Fruit fly (Drosophila melanogaster) whole organism, pupa: Measurements from ENCODE around the gene CG33490.

Experiments used
- CG12605 ChIP-seq: fragments of 200-800 bp; sonication (Bioruptor generic); IDR thresholded peaks from 2 replicates; pipeline ENCODE4 v1.3.6; 2022; ENCODE audit warnings: missing biosample characterization, missing genetic modification characterization
- CG15710 ChIP-seq: fragments of 200-800 bp; sonication (Bioruptor generic); optimal IDR thresholded peaks from 2 replicates; lab custom pipeline; 2018; ENCODE audit warnings: missing biosample characterization, mild to moderate bottlenecking, missing genetic modification characterization, moderate library complexity
- CG32121 ChIP-seq: fragments of 200-800 bp; sonication (Bioruptor generic); IDR thresholded peaks from 2 replicates; pipeline ENCODE4 v1.3.6; 2022; ENCODE audit warnings: missing biosample characterization, missing genetic modification characterization
- CG34367 ChIP-seq: fragments of 200-800 bp; sonication (Bioruptor generic); optimal IDR thresholded peaks from 2 replicates; lab custom pipeline; 2018; ENCODE audit warnings: missing biosample characterization, mild to moderate bottlenecking, missing genetic modification characterization
- CG4496 ChIP-seq: fragments of 200-800 bp; sonication (Bioruptor generic); IDR thresholded peaks from 3 replicates; pipeline ENCODE4 v1.3.6; 2022; ENCODE audit warnings: missing biosample characterization, missing genetic modification characterization
- CG8301 ChIP-seq: fragments of 200-800 bp; sonication (Bioruptor generic); optimal IDR thresholded peaks from 2 replicates; lab custom pipeline; 2018; ENCODE audit warnings: missing biosample characterization, mild to moderate bottlenecking, missing genetic modification characterization
- EcR ChIP-seq: fragments of 200-800 bp; sonication (Bioruptor generic); optimal IDR thresholded peaks from 3 replicates; lab custom pipeline; 2019; ENCODE audit warnings: missing biosample characterization, missing genetic modification characterization, mild to moderate bottlenecking, moderate library complexity, missing genetic modification reagents
- Snoo ChIP-seq: fragments of 200-800 bp; sonication (Bioruptor generic); optimal IDR thresholded peaks from 3 replicates; lab custom pipeline; 2017; ENCODE audit warnings: missing biosample characterization, mild to moderate bottlenecking, missing genetic modification characterization, inconsistent platforms

DNA sequence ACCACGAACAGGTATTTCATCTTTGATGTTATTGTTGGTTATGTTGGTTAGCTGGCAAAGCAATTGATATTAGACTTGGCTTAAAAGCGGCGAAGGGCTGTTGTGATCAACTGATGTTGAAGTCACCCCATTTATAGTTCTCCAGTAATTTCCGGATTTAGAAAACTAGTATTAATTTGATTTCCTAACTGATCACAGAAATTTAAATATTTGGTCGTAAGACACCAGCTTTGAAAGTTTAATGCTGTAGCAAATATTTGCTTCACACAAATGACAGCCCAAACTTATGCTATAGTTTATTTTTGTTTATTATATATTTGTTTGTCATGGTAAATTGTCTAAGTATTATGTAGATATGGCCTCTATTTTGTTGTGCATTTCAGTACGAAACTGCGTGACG is 7.6 kb upstream of the CG33490 start, which contains the start of gene CG33269:
- no peak for TF ChIP-seq CG32121 (GFP tag; lab: Robert Waterston, UW)
- TF ChIP-seq CG15710: no peak
- TF ChIP-seq EcR: no peak
- TF ChIP-seq Snoo (tag; lab: Kevin White, UChicago): no peak
- TF ChIP-seq CG34367: no peak
- TF ChIP-seq CG8301: no peak
- TF ChIP-seq CG12605 (GFP tag; lab: Robert Waterston, UW): no peak
- no peak for TF ChIP-seq CG4496 (GFP tag; lab: Robert Waterston, UW)
